Worm (Caenorhabditis elegans): ENCODE results near the gene lgc-31.
A peak's percentile ranks its signal among the peaks of the same experiment; 100 is the strongest.

The lgc-31 gene

DNA sequence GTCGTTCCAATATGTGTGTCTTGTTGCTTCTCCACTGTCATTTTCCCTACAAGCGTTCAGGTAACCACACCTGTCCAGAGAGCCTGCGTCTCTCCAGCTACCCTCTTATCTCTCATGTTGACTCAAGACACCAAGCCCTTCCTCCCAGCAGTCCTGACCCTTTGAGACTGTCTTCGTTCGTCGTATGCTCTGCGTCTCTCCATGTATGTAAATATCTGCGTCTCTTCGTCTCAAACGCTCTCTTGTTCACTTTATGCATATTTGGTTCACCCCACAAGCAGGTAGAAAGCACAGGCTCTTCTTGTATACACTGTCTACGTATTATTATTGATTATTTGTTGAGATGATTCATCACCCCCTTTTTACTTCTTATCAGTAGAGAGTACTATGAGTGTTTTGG is 24.1 kb downstream of the lgc-31 start (continued):
- TF ChIP-seq skn-1 (tag; optimal IDR thresholded peaks at IDR 0.05) = peak; percentile 17

DNA sequence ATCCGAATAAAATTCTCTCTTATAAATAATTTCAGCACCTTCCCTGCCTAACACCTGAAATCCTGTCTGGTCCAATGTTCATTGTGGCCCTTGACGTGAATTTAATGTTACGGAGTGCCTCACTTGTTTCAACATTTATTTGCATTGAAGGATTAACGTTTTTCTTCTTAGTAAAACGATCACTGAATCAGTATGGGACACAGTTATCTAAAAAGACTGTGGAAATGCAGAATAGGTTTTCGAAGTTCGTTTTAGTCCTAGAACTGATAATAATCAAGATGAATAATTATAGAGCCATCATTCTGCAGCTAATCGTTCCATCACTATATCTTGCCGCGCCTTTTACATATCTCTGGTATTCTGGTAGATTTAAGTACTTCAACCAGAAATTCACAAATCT is 26.7 kb downstream of the lgc-31 start, which contains the start of gene srh-219:
srh-219 (plus strand) TSS at position 301 of the 400 bp plus-strand sequence.
- TF ChIP-seq elt-3 (tag; optimal IDR thresholded peaks at IDR 0.05) (no peak), ztf-4 (tag; optimal IDR thresholded peaks at IDR 0.05) (no peak), crh-2 (tag; optimal IDR thresholded peaks at IDR 0.05) (no peak), unc-39 (tag; optimal IDR thresholded peaks at IDR 0.05) (no peak), mdl-1 (tag; optimal IDR thresholded peaks at IDR 0.05) (no peak), gmeb-1 (tag; optimal IDR thresholded peaks at IDR 0.05) (no peak), nhr-21 (tag; optimal IDR thresholded peaks at IDR 0.05) (no peak), lin-11 (tag; optimal IDR thresholded peaks at IDR 0.05) (no peak), nhr-11 (tag; optimal IDR thresholded peaks at IDR 0.05) (no peak), blmp-1 (tag; optimal IDR thresholded peaks at IDR 0.05; ENCODE audit: insufficient read depth) (no peak), R02D3.7 (tag; optimal IDR thresholded peaks at IDR 0.05) (no peak), sem-4 (tag; optimal IDR thresholded peaks at IDR 0.05) (no peak), alr-1 (tag; optimal IDR thresholded peaks at IDR 0.05) (no peak), elt-1 (tag; optimal IDR thresholded peaks at IDR 0.05) (no peak), zag-1 (tag; optimal IDR thresholded peaks at IDR 0.05) (no peak), peb-1 (tag; optimal IDR thresholded peaks at IDR 0.05) (no peak), ama-1 (optimal IDR thresholded peaks at IDR 0.05) (no peak), mbf-1 (tag; optimal IDR thresholded peaks at IDR 0.05) (no peak)

DNA sequence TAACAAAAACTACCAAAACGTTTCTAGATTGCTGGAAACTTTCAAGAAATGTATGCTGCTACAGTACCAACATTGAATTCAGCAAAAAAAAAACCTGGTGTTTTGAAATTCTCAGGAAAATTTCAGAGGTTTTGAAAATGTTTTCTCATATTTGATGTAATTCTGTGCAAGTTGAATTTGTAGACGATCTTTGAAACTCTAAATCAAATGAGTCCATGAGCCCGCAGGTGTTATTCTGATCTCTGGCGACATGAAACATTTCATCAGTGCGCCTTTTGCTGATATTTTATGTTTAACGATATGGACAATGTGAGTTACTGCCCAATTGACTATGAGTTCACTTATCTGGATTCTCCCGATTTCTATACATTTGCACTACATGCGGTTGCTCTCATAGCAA is 28.1 kb downstream of the lgc-31 start, which contains the start of gene srh-218:
srh-218 (plus strand) TSS at position 301 of the 400 bp plus-strand sequence.
- TF ChIP-seq fos-1 (tag; optimal IDR thresholded peaks at IDR 0.05) (no peak), nhr-25 (tag; optimal IDR thresholded peaks at IDR 0.05) (no peak)

DNA sequence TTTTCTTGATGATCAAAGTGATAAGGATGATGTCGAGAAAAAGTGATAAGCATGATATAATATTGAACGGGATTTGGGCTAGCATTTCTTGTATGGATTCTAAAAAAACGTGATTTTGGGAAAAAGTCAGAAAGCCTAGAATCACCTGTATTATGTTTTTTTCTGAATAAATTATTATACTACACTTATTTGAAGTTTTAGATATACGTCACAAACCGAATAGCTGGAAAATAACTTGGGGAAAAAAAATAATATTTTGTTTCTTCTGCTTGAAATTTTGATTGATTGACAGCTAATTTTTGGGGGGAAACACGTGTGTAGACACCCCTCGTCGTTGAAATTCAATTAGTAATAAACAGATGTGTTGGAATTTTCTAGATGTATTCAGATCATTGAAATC is 29.3 kb downstream of the lgc-31 start, which contains the start of gene str-264:
str-264 (minus strand) TSS at position 101 of the 400 bp plus-strand sequence.
- no peak for TF ChIP-seq alr-1 (tag; optimal IDR thresholded peaks at IDR 0.05)
- TF ChIP-seq ztf-1 (GFP tag; conservative IDR thresholded peaks at IDR 0.05) = no peak
- no peak for TF ChIP-seq nhr-23 (tag; optimal IDR thresholded peaks at IDR 0.05)
- TF ChIP-seq ZK546.5 (tag; optimal IDR thresholded peaks at IDR 0.05) = no peak
- no peak for TF ChIP-seq elt-3 (tag; optimal IDR thresholded peaks at IDR 0.05)
- no peak for TF ChIP-seq nhr-11 (tag; optimal IDR thresholded peaks at IDR 0.05)
- TF ChIP-seq blmp-1 (tag; optimal IDR thresholded peaks at IDR 0.05; ENCODE audit: insufficient read depth) = no peak
- no peak for TF ChIP-seq nhr-25 (tag; optimal IDR thresholded peaks at IDR 0.05)
- no peak for TF ChIP-seq nhr-6 (tag; optimal IDR thresholded peaks at IDR 0.05)
- TF ChIP-seq nhr-12 (tag; optimal IDR thresholded peaks at IDR 0.05) = no peak
- TF ChIP-seq ztf-11 (tag; optimal IDR thresholded peaks at IDR 0.05) = no peak

DNA sequence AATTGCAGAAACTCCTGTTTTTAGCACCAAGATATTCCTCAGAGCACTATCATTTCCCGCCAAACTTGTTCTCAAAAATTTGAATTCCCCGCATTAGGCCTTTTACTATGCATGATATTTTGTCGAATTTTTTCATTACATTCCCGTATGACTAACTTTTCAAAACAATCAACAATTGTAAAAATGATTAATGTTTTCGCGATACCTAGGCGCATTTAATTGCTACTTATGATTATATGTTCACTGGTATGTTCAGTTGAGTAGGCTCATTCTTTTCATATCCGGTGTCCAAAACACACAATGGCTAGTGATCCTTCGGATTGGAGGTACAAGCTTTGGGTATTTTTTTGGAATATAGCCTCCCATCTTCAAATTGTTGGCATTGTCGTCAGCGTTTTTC is 34.1 kb downstream of the lgc-31 start, which contains the start of gene srw-21:
srw-21 (plus strand) TSS at position 301 of the 400 bp plus-strand sequence.
- TF ChIP-seq peb-1 (tag; optimal IDR thresholded peaks at IDR 0.05) = no peak
- TF ChIP-seq aly-2 (tag; optimal IDR thresholded peaks at IDR 0.05) = no peak
- TF ChIP-seq sem-4 (tag; optimal IDR thresholded peaks at IDR 0.05) = no peak
- no peak for TF ChIP-seq ama-1 (optimal IDR thresholded peaks at IDR 0.05)
- TF ChIP-seq mbf-1 (tag; optimal IDR thresholded peaks at IDR 0.05) = no peak
- TF ChIP-seq sma-3 (GFP tag; optimal IDR thresholded peaks at IDR 0.05) = no peak
- no peak for TF ChIP-seq ztf-1 (GFP tag; conservative IDR thresholded peaks at IDR 0.05)
- no peak for TF ChIP-seq elt-1 (tag; optimal IDR thresholded peaks at IDR 0.05)
- no peak for TF ChIP-seq F13H6.1 (tag; optimal IDR thresholded peaks at IDR 0.05)
- no peak for TF ChIP-seq egl-27 (tag; optimal IDR thresholded peaks at IDR 0.05)
- TF ChIP-seq ceh-82 (tag; optimal IDR thresholded peaks at IDR 0.05) = no peak
- TF ChIP-seq nhr-129 (tag; optimal IDR thresholded peaks at IDR 0.05) = no peak
- TF ChIP-seq nhr-21 (tag; optimal IDR thresholded peaks at IDR 0.05) = no peak
- TF ChIP-seq nhr-6 (tag; optimal IDR thresholded peaks at IDR 0.05) = no peak
- TF ChIP-seq nhr-12 (tag; optimal IDR thresholded peaks at IDR 0.05) = no peak
- no peak for TF ChIP-seq lsy-2 (tag; optimal IDR thresholded peaks at IDR 0.05)
- no peak for TF ChIP-seq dmd-4 (tag; optimal IDR thresholded peaks at IDR 0.05)
